Fruit fly (Drosophila melanogaster) whole organism, prepupa: ENCODE results near the gene CG18528.

Source experiments
- CG10631 ChIP-seq: fragments of 200-800 bp; sonication (Bioruptor generic); optimal IDR thresholded peaks from 2 replicates; lab custom pipeline; 2016; ENCODE audit warnings: missing biosample characterization, missing genetic modification characterization
- CG11294 ChIP-seq: fragments of 200-800 bp; sonication (Bioruptor generic); IDR thresholded peaks from 2 replicates; pipeline ENCODE4 v1.3.6; 2022; ENCODE audit warnings: missing biosample characterization, missing genetic modification characterization
- CG3032 ChIP-seq: fragments of 200-800 bp; optimal IDR thresholded peaks from 2 replicates; lab custom pipeline; 2019; ENCODE audit warnings: missing biosample characterization, mild to moderate bottlenecking, missing genetic modification characterization, moderate library complexity
- CG32006 ChIP-seq: fragments of 200-800 bp; sonication (Bioruptor generic); optimal IDR thresholded peaks from 3 replicates; lab custom pipeline; 2017; ENCODE audit warnings: missing biosample characterization, mild to moderate bottlenecking, missing genetic modification characterization
- CG7368 ChIP-seq: fragments of 200-800 bp; sonication (Bioruptor generic); optimal IDR thresholded peaks from 3 replicates; lab custom pipeline; 2016; ENCODE audit warnings: missing biosample characterization, missing genetic modification characterization
- CG8119 ChIP-seq: fragments of 200-800 bp; sonication (Bioruptor generic); IDR thresholded peaks from 3 replicates; pipeline ENCODE4 v1.3.6; 2022; ENCODE audit warnings: missing biosample characterization, missing genetic modification characterization
- CG8632 ChIP-seq: fragments of 200-800 bp; sonication (Bioruptor generic); optimal IDR thresholded peaks from 3 replicates; lab custom pipeline; 2016; ENCODE audit warnings: missing biosample characterization, missing genetic modification characterization
- CG9139 ChIP-seq: fragments of 200-800 bp; sonication (Bioruptor generic); optimal IDR thresholded peaks from 3 replicates; lab custom pipeline; 2017; ENCODE audit warnings: missing biosample characterization, mild to moderate bottlenecking, missing genetic modification characterization
- Sox102F ChIP-seq: fragments of 200-800 bp; sonication (Bioruptor generic); optimal IDR thresholded peaks from 2 replicates; lab custom pipeline; 2016; ENCODE audit warnings: missing biosample characterization, mild to moderate bottlenecking, missing genetic modification characterization
- achi ChIP-seq: fragments of 200-800 bp; sonication (Bioruptor generic); optimal IDR thresholded peaks from 3 replicates; lab custom pipeline; 2016; ENCODE audit warnings: missing biosample characterization, missing genetic modification characterization
- dac ChIP-seq: fragments of 200-800 bp; sonication (Bioruptor generic); optimal IDR thresholded peaks from 2 replicates; lab custom pipeline; 2017; ENCODE audit warnings: missing biosample characterization, mild to moderate bottlenecking, missing genetic modification characterization
- fd59A ChIP-seq: fragments of 200-800 bp; sonication (Bioruptor generic); optimal IDR thresholded peaks from 2 replicates; lab custom pipeline; 2017; ENCODE audit warnings: missing biosample characterization, mild to moderate bottlenecking, missing genetic modification characterization, missing genetic modification reagents
- topi ChIP-seq: fragments of 200-800 bp; sonication (Bioruptor generic); optimal IDR thresholded peaks from 3 replicates; lab custom pipeline; 2016; ENCODE audit warnings: missing biosample characterization, missing genetic modification characterization

- TF ChIP-seq achi (GFP tag; lab: Kevin White, UChicago) = no peak
- no peak for TF ChIP-seq topi (GFP tag; lab: Kevin White, UChicago)
- TF ChIP-seq CG9139 (GFP tag; lab: Kevin White, UChicago) = no peak
- no peak for TF ChIP-seq fd59A
- TF ChIP-seq CG8119 (GFP tag; lab: Robert Waterston, UW) = no peak
- no peak for TF ChIP-seq CG32006 (GFP tag; lab: Kevin White, UChicago)
- no peak for TF ChIP-seq CG8632 (GFP tag; lab: Kevin White, UChicago)
- TF ChIP-seq CG7368 = no peak
- no peak for TF ChIP-seq CG11294
- TF ChIP-seq CG3032 (tag; lab: Kevin White, UChicago) = no peak
- no peak for TF ChIP-seq dac (GFP tag; lab: Kevin White, UChicago)
- TF ChIP-seq Sox102F (GFP tag; lab: Kevin White, UChicago) = no peak
- TF ChIP-seq CG10631 (GFP tag; lab: Kevin White, UChicago) = no peak
Measured at dm6 chr3R:24390239-24390638, 30.3 kb upstream of the CG18528 start, which contains the start of the genes CG5768 and CG13615.
